Worm (Caenorhabditis elegans) whole organism, L3 larva: ENCODE data around the gene K08E5.5.
A peak's percentile ranks its signal among the peaks of the same experiment; 100 is the strongest.

Experiments used
- R02D3.7 ChIP-seq: fragments of 150-350 bp; optimal IDR thresholded peaks from 2 replicates; lab custom pipeline; 2014; ENCODE audit warnings: missing biosample characterization, missing genetic modification characterization
- ZK546.5 ChIP-seq: sonication (generic microtip); optimal IDR thresholded peaks from 2 replicates; lab custom pipeline; 2017; ENCODE audit warnings: missing biosample characterization, missing genetic modification characterization
- aly-2 ChIP-seq: fragments of 150-350 bp; optimal IDR thresholded peaks from 2 replicates; lab custom pipeline; 2014; ENCODE audit warnings: missing biosample characterization, missing genetic modification characterization
- ama-1 ChIP-seq: fragments of 150-350 bp; optimal IDR thresholded peaks from 2 replicates; lab custom pipeline; 2018
- ceh-16 ChIP-seq: sonication (generic microtip); optimal IDR thresholded peaks from 2 replicates; lab custom pipeline; 2017; ENCODE audit warnings: missing biosample characterization, missing genetic modification characterization
- ceh-28 ChIP-seq: fragments of 150-350 bp; optimal IDR thresholded peaks from 2 replicates; lab custom pipeline; 2014; ENCODE audit warnings: missing biosample characterization, missing genetic modification reagents, missing genetic modification characterization
- ceh-82 ChIP-seq: fragments of 150-350 bp; optimal IDR thresholded peaks from 2 replicates; lab custom pipeline; 2014; ENCODE audit warnings: missing biosample characterization, missing genetic modification characterization
- egl-27 ChIP-seq: sonication (generic microtip); optimal IDR thresholded peaks from 4 replicates; lab custom pipeline; 2017; ENCODE audit warnings: missing biosample characterization, missing genetic modification reagents, missing genetic modification characterization
- egl-5 ChIP-seq: fragments of 150-350 bp; optimal IDR thresholded peaks from 2 replicates; lab custom pipeline; 2017; ENCODE audit warnings: missing biosample characterization, missing genetic modification reagents, missing genetic modification characterization, inconsistent platforms
- elt-1 ChIP-seq: fragments of 150-350 bp; optimal IDR thresholded peaks from 2 replicates; lab custom pipeline; 2014; ENCODE audit warnings: missing biosample characterization, missing genetic modification characterization
- elt-2 ChIP-seq: sonication (generic microtip); optimal IDR thresholded peaks from 2 replicates; lab custom pipeline; 2016; ENCODE audit warnings: missing genetic modification reagents, mild to moderate bottlenecking, missing genetic modification characterization, missing compliant biosample characterization
- elt-3 ChIP-seq, 3 experiments: fragments of 150-350 bp in 1 of 3; sonication (generic microtip) in 2 of 3; optimal IDR thresholded peaks; 2 replicates in 2 of 3; 4 replicates in 1 of 3; lab custom pipeline; 2014 to 2017; ENCODE audit warnings: missing biosample characterization in 3 of 3, missing genetic modification characterization in 3 of 3
- fkh-10 ChIP-seq: sonication (generic microtip); optimal IDR thresholded peaks from 2 replicates; lab custom pipeline; 2017; ENCODE audit warnings: missing biosample characterization, missing genetic modification reagents, missing genetic modification characterization
- fkh-2 ChIP-seq: fragments of 150-350 bp; optimal IDR thresholded peaks from 2 replicates; lab custom pipeline; 2014; ENCODE audit warnings: missing biosample characterization, missing genetic modification reagents, missing genetic modification characterization
- fos-1 ChIP-seq: fragments of 150-350 bp; optimal IDR thresholded peaks from 2 replicates; lab custom pipeline; 2014; ENCODE audit warnings: missing biosample characterization, missing genetic modification characterization
- hmg-11 ChIP-seq: sonication (generic microtip); optimal IDR thresholded peaks from 2 replicates; lab custom pipeline; 2016; ENCODE audit warnings: missing genetic modification characterization, missing compliant biosample characterization
- jun-1 ChIP-seq: fragments of 150-350 bp; optimal IDR thresholded peaks from 2 replicates; lab custom pipeline; 2014; ENCODE audit warnings: missing biosample characterization, missing genetic modification reagents, missing genetic modification characterization
- lin-15B ChIP-seq: fragments of 150-350 bp; optimal IDR thresholded peaks from 2 replicates; lab custom pipeline; 2014; ENCODE audit warnings: missing biosample characterization, missing genetic modification characterization
- lin-39 ChIP-seq: fragments of 150-350 bp; optimal IDR thresholded peaks from 2 replicates; lab custom pipeline; 2018; ENCODE audit warnings: missing biosample characterization, missing genetic modification reagents, missing genetic modification characterization
- lsy-12 ChIP-seq: sonication (generic microtip); optimal IDR thresholded peaks from 2 replicates; lab custom pipeline; 2016; ENCODE audit warnings: mild to moderate bottlenecking, missing genetic modification characterization, missing compliant biosample characterization
- mdl-1 ChIP-seq: fragments of 150-350 bp; optimal IDR thresholded peaks from 2 replicates; lab custom pipeline; 2014; ENCODE audit warnings: missing biosample characterization, missing genetic modification characterization
- nfya-1 ChIP-seq: sonication (generic microtip); optimal IDR thresholded peaks from 2 replicates; lab custom pipeline; 2017; ENCODE audit warnings: missing genetic modification characterization, mild to moderate bottlenecking, missing compliant biosample characterization, antibody characterized with exemption, moderate library complexity; ENCODE audit not compliant: insufficient read depth
- nhr-11 ChIP-seq: fragments of 150-350 bp; optimal IDR thresholded peaks from 2 replicates; lab custom pipeline; 2014; ENCODE audit warnings: missing biosample characterization, missing genetic modification characterization
- nhr-12 ChIP-seq: fragments of 150-350 bp; optimal IDR thresholded peaks from 2 replicates; lab custom pipeline; 2014; ENCODE audit warnings: missing biosample characterization, missing genetic modification characterization
- nhr-23 ChIP-seq: fragments of 150-350 bp; optimal IDR thresholded peaks from 2 replicates; lab custom pipeline; 2014; ENCODE audit warnings: missing biosample characterization, missing genetic modification reagents, missing genetic modification characterization
- nhr-237 ChIP-seq: fragments of 150-350 bp; optimal IDR thresholded peaks from 2 replicates; lab custom pipeline; 2014; ENCODE audit warnings: missing biosample characterization, missing genetic modification characterization
- nhr-25 ChIP-seq: sonication (generic microtip); optimal IDR thresholded peaks from 2 replicates; lab custom pipeline; 2017; ENCODE audit warnings: missing biosample characterization, missing genetic modification characterization
- nhr-28 ChIP-seq: fragments of 150-350 bp; optimal IDR thresholded peaks from 2 replicates; lab custom pipeline; 2014; ENCODE audit warnings: missing biosample characterization, missing genetic modification characterization
- nhr-67 ChIP-seq: fragments of 150-350 bp; optimal IDR thresholded peaks from 2 replicates; lab custom pipeline; 2014; ENCODE audit warnings: missing biosample characterization, missing genetic modification characterization
- nhr-76 ChIP-seq: fragments of 150-350 bp; sonication (generic microtip); optimal IDR thresholded peaks from 5 replicates; lab custom pipeline; 2014; ENCODE audit warnings: missing biosample characterization, missing genetic modification characterization
- nhr-77 ChIP-seq: fragments of 150-350 bp; optimal IDR thresholded peaks from 2 replicates; lab custom pipeline; 2014; ENCODE audit warnings: missing biosample characterization, missing genetic modification characterization
- pha-4 ChIP-seq: fragments of 150-350 bp; optimal IDR thresholded peaks from 2 replicates; lab custom pipeline; 2014; ENCODE audit warnings: missing biosample characterization, missing genetic modification reagents, missing genetic modification characterization
- pqm-1 ChIP-seq: fragments of 150-350 bp; optimal IDR thresholded peaks from 2 replicates; lab custom pipeline; 2017; ENCODE audit warnings: missing biosample characterization, missing genetic modification characterization, inconsistent platforms
- sea-2 ChIP-seq: fragments of 150-350 bp; sonication (generic microtip); optimal IDR thresholded peaks from 4 replicates; lab custom pipeline; 2014; ENCODE audit warnings: missing biosample characterization, missing genetic modification reagents, missing genetic modification characterization
- skn-1 ChIP-seq: fragments of 150-350 bp; optimal IDR thresholded peaks from 2 replicates; lab custom pipeline; 2014; ENCODE audit warnings: missing biosample characterization, missing genetic modification characterization
- snpc-4 ChIP-seq: fragments of 150-350 bp; optimal IDR thresholded peaks from 2 replicates; lab custom pipeline; 2014; ENCODE audit warnings: missing biosample characterization, missing genetic modification characterization
- tbx-2 ChIP-seq: sonication (generic microtip); optimal IDR thresholded peaks from 2 replicates; lab custom pipeline; 2016; ENCODE audit warnings: mild to moderate bottlenecking, missing genetic modification characterization, missing compliant biosample characterization
- unc-39 ChIP-seq: sonication (generic microtip); optimal IDR thresholded peaks from 4 replicates; lab custom pipeline; 2017; ENCODE audit warnings: missing biosample characterization, missing genetic modification characterization
- unc-62 ChIP-seq: fragments of 150-350 bp; sonication (generic microtip); optimal IDR thresholded peaks from 4 replicates; lab custom pipeline; 2014; ENCODE audit warnings: missing biosample characterization, missing genetic modification reagents, missing genetic modification characterization
- zag-1 ChIP-seq: fragments of 150-350 bp; optimal IDR thresholded peaks from 2 replicates; lab custom pipeline; 2014; ENCODE audit warnings: missing biosample characterization, missing genetic modification characterization
- ztf-4 ChIP-seq: fragments of 150-350 bp; optimal IDR thresholded peaks from 2 replicates; lab custom pipeline; 2014; ENCODE audit warnings: missing biosample characterization, missing genetic modification characterization

The K08E5.5 gene

ce11 chrIII:10178552-10178951 is 18.3 kb upstream of the K08E5.5 start:
- TF ChIP-seq nhr-11 (tag; lab: Kevin White, UChicago) (no peak), mdl-1 (tag; lab: Kevin White, UChicago) (no peak), ceh-16 (no peak), lsy-12 (tag; lab: Kevin White, UChicago) (no peak), nhr-12 (tag; lab: Kevin White, UChicago) (no peak), fkh-2 (no peak), lin-15B (tag; lab: Kevin White, UChicago) (no peak), hmg-11 (no peak), nhr-23 (tag; lab: Kevin White, UChicago) (no peak), elt-2 (no peak), zag-1 (tag; lab: Kevin White, UChicago) (no peak)

DNA sequence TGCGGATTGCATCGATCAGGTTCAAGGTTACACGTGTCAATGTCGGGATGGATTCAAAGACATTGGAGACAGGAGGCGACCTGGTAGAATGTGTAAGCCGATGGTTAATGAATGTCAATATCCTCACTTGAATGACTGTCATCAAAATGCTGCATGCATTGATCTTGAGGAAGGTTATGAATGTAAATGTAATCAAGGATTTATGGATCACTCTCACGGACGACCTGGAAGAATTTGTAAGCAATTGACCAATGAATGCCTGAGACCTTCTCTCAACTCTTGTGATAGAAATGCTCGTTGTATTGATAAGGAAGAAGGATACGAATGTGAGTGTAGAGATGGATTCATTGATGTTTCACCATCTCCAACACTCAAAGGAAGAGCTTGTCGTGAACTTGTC is 17.7 kb upstream of the K08E5.5 start:
- TF ChIP-seq ztf-4 (no peak), nhr-25 (tag; lab: Kevin White, UChicago) (no peak)

- TF ChIP-seq nhr-23 (tag; lab: Kevin White, UChicago), result peak; percentile 81
- peak in 2 of 3 experiments; percentile 56 to 95 for TF ChIP-seq elt-3 (tag; optimal IDR thresholded peaks at IDR 0.05; lab: Kevin White, UChicago)
- no peak for TF ChIP-seq ztf-4
- TF ChIP-seq nhr-25 (tag; lab: Kevin White, UChicago), result peak; percentile 66
Measured at ce11 chrIII:10170265-10170664, 10.0 kb upstream of the K08E5.5 start.

- TF ChIP-seq unc-62 (GFP tag; lab: Kevin White, UChicago) (no peak), nhr-77 (tag; lab: Kevin White, UChicago) (no peak), lsy-12 (tag; lab: Kevin White, UChicago) (no peak), ama-1 (no peak), ZK546.5 (no peak), R02D3.7 (tag; lab: Kevin White, UChicago) (no peak), unc-39 (no peak), nfya-1 (no peak), ceh-28 (no peak), ztf-4 (no peak), nhr-12 (tag; lab: Kevin White, UChicago) (no peak), tbx-2 (tag; lab: Kevin White, UChicago) (no peak), elt-1 (tag; lab: Kevin White, UChicago) (no peak), nhr-11 (tag; lab: Kevin White, UChicago) (no peak), fos-1 (tag; lab: Kevin White, UChicago) (no peak), hmg-11 (no peak), egl-27 (tag; lab: Kevin White, UChicago) (no peak), nhr-28 (tag; lab: Kevin White, UChicago) (no peak), fkh-2 (no peak), elt-3 (tag; optimal IDR thresholded peaks at IDR 0.05; lab: Kevin White, UChicago) (no peak)
Measured at ce11 chrIII:10156269-10156668, 4.0 kb downstream of the K08E5.5 start.

ce11 chrIII:10154993-10155392 is 5.3 kb downstream of the K08E5.5 start:
- TF ChIP-seq nhr-25 (tag; lab: Kevin White, UChicago), result no peak
- no peak for TF ChIP-seq pqm-1 (tag; lab: Kevin White, UChicago)
- no peak for TF ChIP-seq R02D3.7 (tag; lab: Kevin White, UChicago)
- no peak for TF ChIP-seq ama-1
- peak; percentile 93 for TF ChIP-seq pha-4 (tag; lab: Kevin White, UChicago)
- TF ChIP-seq elt-2, result no peak
- TF ChIP-seq fos-1 (tag; lab: Kevin White, UChicago), result no peak
- no peak for TF ChIP-seq lin-39 (tag; lab: Kevin White, UChicago)
- TF ChIP-seq lsy-12 (tag; lab: Kevin White, UChicago), result no peak
- TF ChIP-seq nfya-1, result peak; percentile 28

DNA sequence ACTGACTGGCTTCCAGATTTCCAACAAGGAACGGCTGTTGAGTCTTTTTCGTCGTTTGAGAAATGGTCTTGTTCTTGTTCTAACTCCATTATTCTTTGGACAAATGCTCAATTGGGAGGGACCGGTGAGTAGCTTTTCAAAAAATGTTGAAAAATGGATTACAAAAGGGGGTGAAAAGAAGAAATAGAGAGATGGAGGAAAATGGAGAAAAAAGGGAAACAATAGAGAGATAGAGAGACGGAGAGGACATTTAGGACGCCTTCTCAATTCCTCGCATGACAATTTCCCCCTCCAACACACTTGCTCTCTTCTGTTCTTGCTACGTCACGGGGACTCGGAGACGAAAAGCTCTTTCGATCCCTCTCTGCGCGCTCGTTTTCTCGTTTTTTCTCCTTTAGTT is 7.3 kb downstream of the K08E5.5 start:
- no peak for TF ChIP-seq zag-1 (tag; lab: Kevin White, UChicago)
- TF ChIP-seq ceh-16, result no peak
- TF ChIP-seq nfya-1, result peak; percentile 62
- TF ChIP-seq ZK546.5, result no peak
- TF ChIP-seq hmg-11, result peak; percentile 18
- TF ChIP-seq pqm-1 (tag; lab: Kevin White, UChicago), result no peak
- TF ChIP-seq sea-2 (GFP tag; lab: Kevin White, UChicago), result no peak
- no peak for TF ChIP-seq nhr-12 (tag; lab: Kevin White, UChicago)
- TF ChIP-seq nhr-237 (tag; lab: Kevin White, UChicago), result no peak
- no peak for TF ChIP-seq elt-1 (tag; lab: Kevin White, UChicago)
- TF ChIP-seq lin-39 (tag; lab: Kevin White, UChicago), result peak; percentile 69
- TF ChIP-seq ceh-28, result no peak
- TF ChIP-seq lsy-12 (tag; lab: Kevin White, UChicago), result no peak
- TF ChIP-seq nhr-77 (tag; lab: Kevin White, UChicago), result no peak
- no peak for TF ChIP-seq elt-2
- TF ChIP-seq snpc-4 (tag; lab: Kevin White, UChicago), result no peak
- TF ChIP-seq nhr-67, result no peak
- no peak for TF ChIP-seq egl-5 (tag; lab: Kevin White, UChicago)
- TF ChIP-seq nhr-76 (tag; lab: Kevin White, UChicago), result no peak
- TF ChIP-seq egl-27 (tag; lab: Kevin White, UChicago), result no peak
- peak; percentile 42 for TF ChIP-seq ceh-82 (tag; lab: Kevin White, UChicago)
- TF ChIP-seq unc-39, result no peak
- TF ChIP-seq fkh-10 (GFP tag; lab: Kevin White, UChicago), result peak; percentile 16
- no peak for TF ChIP-seq nhr-28 (tag; lab: Kevin White, UChicago)
- TF ChIP-seq aly-2 (tag; lab: Kevin White, UChicago), result no peak
- TF ChIP-seq skn-1 (tag; lab: Kevin White, UChicago), result no peak
- no peak for TF ChIP-seq jun-1 (tag; lab: Kevin White, UChicago)
- no peak for TF ChIP-seq tbx-2 (tag; lab: Kevin White, UChicago)
- TF ChIP-seq R02D3.7 (tag; lab: Kevin White, UChicago), result no peak
